Fruit fly (Drosophila melanogaster): ENCODE results near the gene TM9SF3.

DNA sequence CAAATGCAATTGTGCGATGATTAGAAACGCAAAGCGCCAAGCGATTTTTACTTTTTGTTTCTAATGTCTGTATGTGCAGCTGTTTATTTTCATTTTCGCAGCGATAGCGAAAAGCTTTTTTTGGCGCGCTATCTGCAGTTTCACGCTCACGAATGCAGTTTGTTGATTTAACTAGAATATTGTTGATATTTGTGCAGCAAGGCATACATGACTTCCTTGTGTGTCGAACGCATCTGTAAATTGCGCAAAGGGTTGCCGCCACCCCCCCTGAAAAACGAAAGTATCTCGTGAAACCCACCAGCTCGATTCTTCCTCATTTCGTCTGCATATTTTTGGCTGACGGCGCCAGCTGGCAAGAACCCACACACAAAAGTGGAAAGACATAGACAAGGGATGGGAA is 37.8 kb upstream of the TM9SF3 start:
- TF ChIP-seq CG4496 (GFP tag; IDR thresholded peaks at IDR 0.05) (no peak), CG10348 (GFP tag; IDR thresholded peaks at IDR 0.05) (no peak), CG8159 (tag; optimal IDR thresholded peaks at IDR 0.05) (no peak), fd96Ca (GFP tag; IDR thresholded peaks at IDR 0.05) (no peak), EcR (GFP tag; optimal IDR thresholded peaks at IDR 0.05) (no peak), gl (tag; optimal IDR thresholded peaks at IDR 0.05) (no peak), CG12605 (GFP tag; IDR thresholded peaks at IDR 0.05) (no peak), D1 (tag; optimal IDR thresholded peaks at IDR 0.05) (no peak), CG17806 (tag; optimal IDR thresholded peaks at IDR 0.05) (no peak), Ets98B (GFP tag; IDR thresholded peaks at IDR 0.05) (no peak), Snoo (tag; optimal IDR thresholded peaks at IDR 0.05) (no peak)
